Worm (Caenorhabditis elegans) whole organism, L3 larva: ENCODE results near the gene tebp-1.

Experiments
- R02D3.7 ChIP-seq: fragments of 150-350 bp; optimal IDR thresholded peaks from 2 replicates; lab custom pipeline; 2014; ENCODE audit warnings: missing biosample characterization, missing genetic modification characterization
- ZK546.5 ChIP-seq: sonication (generic microtip); optimal IDR thresholded peaks from 2 replicates; lab custom pipeline; 2017; ENCODE audit warnings: missing biosample characterization, missing genetic modification characterization
- ama-1 ChIP-seq: fragments of 150-350 bp; optimal IDR thresholded peaks from 2 replicates; lab custom pipeline; 2018
- ceh-16 ChIP-seq: sonication (generic microtip); optimal IDR thresholded peaks from 2 replicates; lab custom pipeline; 2017; ENCODE audit warnings: missing biosample characterization, missing genetic modification characterization
- ceh-28 ChIP-seq: fragments of 150-350 bp; optimal IDR thresholded peaks from 2 replicates; lab custom pipeline; 2014; ENCODE audit warnings: missing biosample characterization, missing genetic modification reagents, missing genetic modification characterization
- ceh-82 ChIP-seq: fragments of 150-350 bp; optimal IDR thresholded peaks from 2 replicates; lab custom pipeline; 2014; ENCODE audit warnings: missing biosample characterization, missing genetic modification characterization
- daf-12 ChIP-seq: fragments of 150-350 bp; optimal IDR thresholded peaks from 2 replicates; lab custom pipeline; 2014; ENCODE audit warnings: missing biosample characterization, missing genetic modification reagents, missing genetic modification characterization
- egl-27 ChIP-seq: sonication (generic microtip); optimal IDR thresholded peaks from 4 replicates; lab custom pipeline; 2017; ENCODE audit warnings: missing biosample characterization, missing genetic modification reagents, missing genetic modification characterization
- elt-1 ChIP-seq: fragments of 150-350 bp; optimal IDR thresholded peaks from 2 replicates; lab custom pipeline; 2014; ENCODE audit warnings: missing biosample characterization, missing genetic modification characterization
- elt-2 ChIP-seq: sonication (generic microtip); optimal IDR thresholded peaks from 2 replicates; lab custom pipeline; 2016; ENCODE audit warnings: missing genetic modification reagents, mild to moderate bottlenecking, missing genetic modification characterization, missing compliant biosample characterization
- eor-1 ChIP-seq, 2 experiments: fragments of 150-350 bp; optimal IDR thresholded peaks; 2 replicates each; lab custom pipeline; 2014 to 2018; ENCODE audit warnings: missing biosample characterization in 2 of 2, missing genetic modification characterization in 2 of 2
- fkh-10 ChIP-seq: sonication (generic microtip); optimal IDR thresholded peaks from 2 replicates; lab custom pipeline; 2017; ENCODE audit warnings: missing biosample characterization, missing genetic modification reagents, missing genetic modification characterization
- fkh-2 ChIP-seq: fragments of 150-350 bp; optimal IDR thresholded peaks from 2 replicates; lab custom pipeline; 2014; ENCODE audit warnings: missing biosample characterization, missing genetic modification reagents, missing genetic modification characterization
- fos-1 ChIP-seq: fragments of 150-350 bp; optimal IDR thresholded peaks from 2 replicates; lab custom pipeline; 2014; ENCODE audit warnings: missing biosample characterization, missing genetic modification characterization
- hmg-11 ChIP-seq: sonication (generic microtip); optimal IDR thresholded peaks from 2 replicates; lab custom pipeline; 2016; ENCODE audit warnings: missing genetic modification characterization, missing compliant biosample characterization
- jun-1 ChIP-seq: fragments of 150-350 bp; optimal IDR thresholded peaks from 2 replicates; lab custom pipeline; 2014; ENCODE audit warnings: missing biosample characterization, missing genetic modification reagents, missing genetic modification characterization
- lin-15B ChIP-seq: fragments of 150-350 bp; optimal IDR thresholded peaks from 2 replicates; lab custom pipeline; 2014; ENCODE audit warnings: missing biosample characterization, missing genetic modification characterization
- lin-39 ChIP-seq: fragments of 150-350 bp; optimal IDR thresholded peaks from 2 replicates; lab custom pipeline; 2018; ENCODE audit warnings: missing biosample characterization, missing genetic modification reagents, missing genetic modification characterization
- lsy-12 ChIP-seq: sonication (generic microtip); optimal IDR thresholded peaks from 2 replicates; lab custom pipeline; 2016; ENCODE audit warnings: mild to moderate bottlenecking, missing genetic modification characterization, missing compliant biosample characterization
- mdl-1 ChIP-seq: fragments of 150-350 bp; optimal IDR thresholded peaks from 2 replicates; lab custom pipeline; 2014; ENCODE audit warnings: missing biosample characterization, missing genetic modification characterization
- nfya-1 ChIP-seq: sonication (generic microtip); optimal IDR thresholded peaks from 2 replicates; lab custom pipeline; 2017; ENCODE audit warnings: missing genetic modification characterization, mild to moderate bottlenecking, missing compliant biosample characterization, antibody characterized with exemption, moderate library complexity; ENCODE audit not compliant: insufficient read depth
- nhr-23 ChIP-seq: fragments of 150-350 bp; optimal IDR thresholded peaks from 2 replicates; lab custom pipeline; 2014; ENCODE audit warnings: missing biosample characterization, missing genetic modification reagents, missing genetic modification characterization
- nhr-237 ChIP-seq: fragments of 150-350 bp; optimal IDR thresholded peaks from 2 replicates; lab custom pipeline; 2014; ENCODE audit warnings: missing biosample characterization, missing genetic modification characterization
- nhr-25 ChIP-seq: sonication (generic microtip); optimal IDR thresholded peaks from 2 replicates; lab custom pipeline; 2017; ENCODE audit warnings: missing biosample characterization, missing genetic modification characterization
- nhr-28 ChIP-seq: fragments of 150-350 bp; optimal IDR thresholded peaks from 2 replicates; lab custom pipeline; 2014; ENCODE audit warnings: missing biosample characterization, missing genetic modification characterization
- nhr-43 ChIP-seq: sonication (generic microtip); optimal IDR thresholded peaks from 2 replicates; lab custom pipeline; 2016; ENCODE audit warnings: mild to moderate bottlenecking, missing genetic modification characterization, missing compliant biosample characterization; ENCODE audit not compliant: poor library complexity, severe bottlenecking
- nhr-67 ChIP-seq: fragments of 150-350 bp; optimal IDR thresholded peaks from 2 replicates; lab custom pipeline; 2014; ENCODE audit warnings: missing biosample characterization, missing genetic modification characterization
- nhr-77 ChIP-seq: fragments of 150-350 bp; optimal IDR thresholded peaks from 2 replicates; lab custom pipeline; 2014; ENCODE audit warnings: missing biosample characterization, missing genetic modification characterization
- pha-4 ChIP-seq: fragments of 150-350 bp; optimal IDR thresholded peaks from 2 replicates; lab custom pipeline; 2014; ENCODE audit warnings: missing biosample characterization, missing genetic modification reagents, missing genetic modification characterization
- pqm-1 ChIP-seq: fragments of 150-350 bp; optimal IDR thresholded peaks from 2 replicates; lab custom pipeline; 2017; ENCODE audit warnings: missing biosample characterization, missing genetic modification characterization, inconsistent platforms
- skn-1 ChIP-seq: fragments of 150-350 bp; optimal IDR thresholded peaks from 2 replicates; lab custom pipeline; 2014; ENCODE audit warnings: missing biosample characterization, missing genetic modification characterization
- snpc-4 ChIP-seq: fragments of 150-350 bp; optimal IDR thresholded peaks from 2 replicates; lab custom pipeline; 2014; ENCODE audit warnings: missing biosample characterization, missing genetic modification characterization
- tbx-2 ChIP-seq: sonication (generic microtip); optimal IDR thresholded peaks from 2 replicates; lab custom pipeline; 2016; ENCODE audit warnings: mild to moderate bottlenecking, missing genetic modification characterization, missing compliant biosample characterization
- unc-39 ChIP-seq: sonication (generic microtip); optimal IDR thresholded peaks from 4 replicates; lab custom pipeline; 2017; ENCODE audit warnings: missing biosample characterization, missing genetic modification characterization
- zag-1 ChIP-seq: fragments of 150-350 bp; optimal IDR thresholded peaks from 2 replicates; lab custom pipeline; 2014; ENCODE audit warnings: missing biosample characterization, missing genetic modification characterization
- ztf-11 ChIP-seq: fragments of 150-350 bp; optimal IDR thresholded peaks from 2 replicates; lab custom pipeline; 2014; ENCODE audit warnings: missing biosample characterization, missing genetic modification characterization

Gene tebp-1

DNA sequence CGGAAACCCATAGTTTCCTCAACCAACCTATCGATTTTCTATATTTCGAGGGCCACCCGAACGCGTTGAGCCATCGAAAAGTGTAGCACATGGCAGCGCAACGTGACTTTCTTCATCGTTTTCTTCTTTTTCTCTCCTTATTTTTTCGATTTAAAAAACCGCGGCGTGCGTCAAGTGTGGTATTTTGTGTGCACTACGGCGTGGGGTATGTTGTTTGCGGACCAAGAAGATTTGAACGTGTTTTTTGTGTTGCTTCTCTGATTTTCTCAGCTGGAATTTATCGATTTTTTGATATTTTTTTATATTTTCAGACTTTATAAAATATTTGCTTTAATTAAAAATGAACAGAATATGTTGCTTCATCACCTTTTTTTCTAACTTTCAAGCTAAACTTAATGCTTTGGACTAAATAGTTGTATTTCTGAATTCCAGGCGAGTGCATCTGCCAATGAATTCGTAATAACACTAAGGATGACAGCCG is 3.8 kb upstream of the tebp-1 start, which contains the start of the genes agl-1 and pfs-2 (continued):
- no peak for TF ChIP-seq ceh-82 (tag; lab: Kevin White, UChicago)
- no peak for TF ChIP-seq skn-1 (tag; lab: Kevin White, UChicago)

- TF ChIP-seq jun-1 (tag; lab: Kevin White, UChicago) (no peak), ceh-28 (no peak), snpc-4 (tag; lab: Kevin White, UChicago) (no peak), mdl-1 (no peak), ceh-82 (tag; lab: Kevin White, UChicago) (no peak), ztf-11 (tag; lab: Kevin White, UChicago) (no peak), elt-1 (tag; lab: Kevin White, UChicago) (no peak), zag-1 (tag; lab: Kevin White, UChicago) (no peak)
Observed at ce11 chrII:14359007-14359406, 2.8 kb upstream of the tebp-1 start.

DNA sequence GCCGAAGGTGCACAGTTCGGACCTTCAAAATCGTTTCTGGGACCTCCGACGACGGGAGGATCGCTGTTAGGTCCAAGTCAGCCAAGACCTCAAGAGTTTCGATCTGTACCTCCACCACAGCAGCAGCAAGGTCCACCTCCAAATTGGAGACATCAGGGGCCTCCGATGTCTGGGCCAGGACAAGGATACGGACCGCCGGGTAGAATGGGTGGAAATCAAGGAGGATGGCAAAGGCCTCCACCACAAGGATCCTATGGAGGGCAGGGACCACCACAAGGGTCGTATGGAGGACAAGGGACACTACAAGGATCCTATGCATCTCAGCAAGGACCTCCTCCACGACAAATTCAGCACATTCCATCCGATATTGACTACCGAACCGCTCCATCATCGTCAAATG is 1.1 kb upstream of the tebp-1 start:
- no peak for TF ChIP-seq nhr-237 (tag; lab: Kevin White, UChicago)
- TF ChIP-seq ZK546.5 (tag; lab: Kevin White, UChicago): no peak

DNA sequence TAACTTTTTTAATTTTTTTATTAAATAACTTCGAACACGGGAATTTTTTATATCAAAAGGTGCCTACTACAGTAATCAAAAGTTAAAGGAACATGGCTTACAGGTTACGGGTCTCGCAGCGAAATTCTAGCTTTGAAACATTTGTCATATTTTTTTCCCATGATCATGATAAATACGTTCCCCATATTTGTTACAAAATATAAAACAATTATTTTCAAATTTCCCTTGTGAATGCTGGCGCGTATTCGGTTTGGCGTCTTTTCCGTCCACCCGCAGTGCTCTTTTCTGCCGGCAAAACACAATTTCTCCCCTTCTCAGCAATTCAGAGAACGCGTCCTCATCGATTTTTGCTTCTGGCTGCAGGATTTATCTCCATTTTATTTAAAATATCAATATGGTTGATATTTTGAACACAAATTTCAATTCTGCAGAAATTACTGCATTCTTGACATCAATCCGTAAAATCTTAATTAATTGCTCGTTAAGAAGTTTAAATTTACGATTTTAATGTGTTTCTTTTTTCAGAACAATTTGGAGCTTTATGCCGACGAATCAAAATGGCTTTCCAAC is 3.4 kb downstream of the tebp-1 start, which contains the start of gene imb-2:
imb-2 (plus strand) TSS at position 520 of the 570 bp plus-strand sequence.
- TF ChIP-seq ceh-28: peak; percentile 17
- peak; percentile 71 for TF ChIP-seq lin-39 (tag; lab: Kevin White, UChicago)
- no peak for TF ChIP-seq nhr-28 (tag; lab: Kevin White, UChicago)
- peak; percentile 18 for TF ChIP-seq elt-2 (tag; lab: Kevin White, UChicago)
- no peak for TF ChIP-seq eor-1 (tag; optimal IDR thresholded peaks at IDR 0.05; lab: Kevin White, UChicago)
- TF ChIP-seq lin-15B (tag; lab: Kevin White, UChicago): peak; percentile 70
- TF ChIP-seq skn-1 (tag; lab: Kevin White, UChicago): peak; percentile 13
- peak; percentile 77 for TF ChIP-seq pha-4 (tag; lab: Kevin White, UChicago)
- no peak for TF ChIP-seq tbx-2
- TF ChIP-seq nhr-237 (tag; lab: Kevin White, UChicago): no peak
- peak; percentile 66 for TF ChIP-seq hmg-11 (tag; lab: Kevin White, UChicago)
- TF ChIP-seq unc-39: no peak
- TF ChIP-seq fkh-2: no peak
- TF ChIP-seq pqm-1 (tag; lab: Kevin White, UChicago): no peak
- TF ChIP-seq nfya-1 (tag; lab: Kevin White, UChicago): peak; percentile 73

- TF ChIP-seq ZK546.5 (tag; lab: Kevin White, UChicago): no peak
- no peak for TF ChIP-seq snpc-4 (tag; lab: Kevin White, UChicago)
Observed at ce11 chrII:14374594-14374993, 12.8 kb downstream of the tebp-1 start.

DNA sequence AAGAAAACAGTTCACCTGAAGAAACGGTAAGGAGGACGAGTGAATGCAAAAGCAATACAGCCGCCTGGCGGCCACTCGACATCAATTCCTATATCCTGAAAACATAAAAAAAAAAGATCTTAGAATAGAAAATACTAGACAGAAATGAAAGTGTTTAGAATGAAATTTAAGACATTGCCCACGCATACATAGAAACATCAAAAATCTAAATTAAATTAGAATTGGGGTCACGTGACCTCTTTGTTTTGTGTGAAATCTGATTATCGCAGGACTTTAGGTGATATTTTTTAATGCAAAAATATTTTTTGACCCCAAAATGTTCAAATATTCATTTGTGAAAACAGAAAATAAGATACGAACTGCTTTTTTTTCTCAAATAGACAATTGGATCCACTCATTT is 16.0 kb downstream of the tebp-1 start, which contains the start of gene acr-20:
acr-20 (minus strand) TSS at position 101 of the 400 bp plus-strand sequence.
- TF ChIP-seq lsy-12 (tag; lab: Kevin White, UChicago) (no peak), daf-12 (tag; lab: Kevin White, UChicago) (no peak), R02D3.7 (tag; lab: Kevin White, UChicago) (no peak), ama-1 (lab: Kevin White, UChicago) (no peak), zag-1 (tag; lab: Kevin White, UChicago) (no peak)

ce11 chrII:14380778-14381177 is 19.0 kb downstream of the tebp-1 start:
- TF ChIP-seq nhr-23 (tag; lab: Kevin White, UChicago): no peak
- TF ChIP-seq elt-2 (tag; lab: Kevin White, UChicago): no peak
- no peak for TF ChIP-seq ztf-11 (tag; lab: Kevin White, UChicago)
- no peak for TF ChIP-seq nfya-1 (tag; lab: Kevin White, UChicago)
- TF ChIP-seq fos-1 (tag; lab: Kevin White, UChicago): no peak
- TF ChIP-seq nhr-28 (tag; lab: Kevin White, UChicago): no peak
- TF ChIP-seq nhr-77 (tag; lab: Kevin White, UChicago): no peak
- no peak for TF ChIP-seq nhr-67 (tag; lab: Kevin White, UChicago)
- no peak for TF ChIP-seq fkh-10
- TF ChIP-seq R02D3.7 (tag; lab: Kevin White, UChicago): no peak
- no peak for TF ChIP-seq tbx-2
- TF ChIP-seq nhr-25 (tag; lab: Kevin White, UChicago): no peak
- no peak for TF ChIP-seq ceh-16 (tag; lab: Kevin White, UChicago)
- no peak for TF ChIP-seq elt-1 (tag; lab: Kevin White, UChicago)
- no peak for TF ChIP-seq egl-27
- TF ChIP-seq nhr-43 (tag; lab: Kevin White, UChicago): no peak
- TF ChIP-seq ZK546.5 (tag; lab: Kevin White, UChicago): no peak
- no peak for TF ChIP-seq lin-39 (tag; lab: Kevin White, UChicago)
- TF ChIP-seq snpc-4 (tag; lab: Kevin White, UChicago): no peak
- no peak for TF ChIP-seq nhr-237 (tag; lab: Kevin White, UChicago)
